Worm (Caenorhabditis elegans) whole organism, late embryonic: ENCODE data around the gene C09G9.5.

ENCODE experiments used
- C38D4.7 ChIP-seq: fragments of 200-800 bp; sonication (Bioruptor generic); optimal IDR thresholded peaks from 2 replicates; lab custom pipeline; 2018; ENCODE audit warnings: mild to moderate bottlenecking, missing genetic modification characterization, moderate library complexity, missing compliant biosample characterization
- F13H6.1 ChIP-seq: sonication (generic microtip); optimal IDR thresholded peaks from 2 replicates; lab custom pipeline; 2016; ENCODE audit warnings: missing genetic modification characterization, missing compliant biosample characterization
- K02D7.2 ChIP-seq: sonication (generic microtip); optimal IDR thresholded peaks from 2 replicates; lab custom pipeline; 2017; ENCODE audit warnings: mild to moderate bottlenecking, missing genetic modification characterization, missing compliant biosample characterization
- K09A11.1 ChIP-seq: sonication (generic microtip); optimal IDR thresholded peaks from 2 replicates; lab custom pipeline; 2017; ENCODE audit warnings: antibody characterized with exemption, mild to moderate bottlenecking, missing genetic modification characterization, missing compliant biosample characterization; ENCODE audit not compliant: insufficient read depth
- Y22D7AL.16 ChIP-seq: sonication (generic microtip); optimal IDR thresholded peaks from 2 replicates; lab custom pipeline; 2016; ENCODE audit warnings: missing genetic modification characterization, missing compliant biosample characterization
- ahr-1 ChIP-seq: sonication (generic microtip); optimal IDR thresholded peaks from 2 replicates; lab custom pipeline; 2016; ENCODE audit warnings: missing genetic modification characterization, missing compliant biosample characterization
- ceh-18 ChIP-seq: sonication (generic microtip); optimal IDR thresholded peaks from 2 replicates; lab custom pipeline; 2016; ENCODE audit warnings: missing genetic modification characterization, missing compliant biosample characterization
- ceh-31 ChIP-seq: sonication (generic microtip); optimal IDR thresholded peaks from 2 replicates; lab custom pipeline; 2016; ENCODE audit warnings: missing genetic modification characterization, missing compliant biosample characterization
- ceh-45 ChIP-seq: fragments of 200-800 bp; sonication (Bioruptor generic); IDR thresholded peaks from 2 replicates; pipeline ENCODE4 v1.3.6; 2022; ENCODE audit warnings: missing genetic modification reagents, missing genetic modification characterization, missing compliant biosample characterization
- ceh-9 ChIP-seq: sonication (generic microtip); optimal IDR thresholded peaks from 2 replicates; lab custom pipeline; 2016; ENCODE audit warnings: mild to moderate bottlenecking, missing genetic modification characterization, inconsistent platforms, missing compliant biosample characterization
- che-1 ChIP-seq: sonication (generic microtip); optimal IDR thresholded peaks from 2 replicates; lab custom pipeline; 2016; ENCODE audit warnings: mild to moderate bottlenecking, missing genetic modification characterization, missing compliant biosample characterization
- dve-1 ChIP-seq: sonication (generic microtip); optimal IDR thresholded peaks from 2 replicates; lab custom pipeline; 2017; ENCODE audit warnings: antibody characterized with exemption, mild to moderate bottlenecking, missing genetic modification characterization, missing compliant biosample characterization
- elt-2 ChIP-seq: sonication (generic microtip); optimal IDR thresholded peaks from 2 replicates; lab custom pipeline; 2016; ENCODE audit warnings: missing genetic modification reagents, missing genetic modification characterization, missing compliant biosample characterization
- elt-4 ChIP-seq: sonication (generic microtip); optimal IDR thresholded peaks from 2 replicates; lab custom pipeline; 2016; ENCODE audit warnings: missing genetic modification characterization, missing compliant biosample characterization
- eyg-1 ChIP-seq: sonication (generic microtip); optimal IDR thresholded peaks from 2 replicates; lab custom pipeline; 2016; ENCODE audit warnings: missing genotype, missing genetic modification characterization, missing compliant biosample characterization
- fkh-10 ChIP-seq: fragments of 150-350 bp; optimal IDR thresholded peaks from 2 replicates; lab custom pipeline; 2014; ENCODE audit warnings: missing biosample characterization, missing genetic modification reagents, missing genetic modification characterization
- fkh-6 ChIP-seq: sonication (generic microtip); optimal IDR thresholded peaks from 2 replicates; lab custom pipeline; 2016; ENCODE audit warnings: missing genetic modification characterization, missing compliant biosample characterization
- gmeb-2 ChIP-seq: sonication (generic microtip); optimal IDR thresholded peaks from 2 replicates; lab custom pipeline; 2016; ENCODE audit warnings: missing genetic modification characterization, inconsistent platforms, missing compliant biosample characterization
- hlh-15 ChIP-seq: sonication (generic microtip); optimal IDR thresholded peaks from 2 replicates; lab custom pipeline; 2016; ENCODE audit warnings: missing genetic modification characterization, missing compliant biosample characterization
- hlh-6 ChIP-seq: sonication (generic microtip); optimal IDR thresholded peaks from 2 replicates; lab custom pipeline; 2016; ENCODE audit warnings: missing genotype, missing genetic modification characterization, missing compliant biosample characterization
- lim-6 ChIP-seq: sonication (generic microtip); optimal IDR thresholded peaks from 2 replicates; lab custom pipeline; 2016; ENCODE audit warnings: missing genetic modification characterization, missing compliant biosample characterization
- lin-11 ChIP-seq: fragments of 200-800 bp; sonication (Bioruptor generic); optimal IDR thresholded peaks from 2 replicates; lab custom pipeline; 2018; ENCODE audit warnings: mild to moderate bottlenecking, missing genetic modification characterization, missing compliant biosample characterization
- madf-2 ChIP-seq: sonication (generic microtip); optimal IDR thresholded peaks from 2 replicates; lab custom pipeline; 2017; ENCODE audit warnings: missing genetic modification characterization, missing compliant biosample characterization
- mec-3 ChIP-seq: sonication (generic microtip); optimal IDR thresholded peaks from 2 replicates; lab custom pipeline; 2016; ENCODE audit warnings: borderline replicate concordance, missing genetic modification characterization, missing compliant biosample characterization
- nfya-1 ChIP-seq: sonication (generic microtip); optimal IDR thresholded peaks from 2 replicates; lab custom pipeline; 2017; ENCODE audit warnings: missing genetic modification characterization, mild to moderate bottlenecking, missing compliant biosample characterization, antibody characterized with exemption, moderate library complexity
- nhr-232 ChIP-seq: sonication (generic microtip); optimal IDR thresholded peaks from 2 replicates; lab custom pipeline; 2016; ENCODE audit warnings: missing genetic modification characterization, missing compliant biosample characterization
- odd-2 ChIP-seq: sonication (generic microtip); optimal IDR thresholded peaks from 2 replicates; lab custom pipeline; 2017; ENCODE audit warnings: antibody characterized with exemption, mild to moderate bottlenecking, missing genetic modification characterization, missing compliant biosample characterization
- pag-3 ChIP-seq: sonication (generic microtip); optimal IDR thresholded peaks from 2 replicates; lab custom pipeline; 2016; ENCODE audit warnings: missing compliant biosample characterization, missing genetic modification characterization, borderline replicate concordance
- pat-9 ChIP-seq: fragments of 200-800 bp; sonication (Bioruptor generic); optimal IDR thresholded peaks from 2 replicates; lab custom pipeline; 2018; ENCODE audit warnings: mild to moderate bottlenecking, missing genetic modification characterization, moderate library complexity, missing compliant biosample characterization
- pax-1 ChIP-seq: fragments of 150-350 bp; optimal IDR thresholded peaks from 2 replicates; lab custom pipeline; 2014; ENCODE audit warnings: missing biosample characterization, missing genetic modification characterization
- pqm-1 ChIP-seq: sonication (generic microtip); optimal IDR thresholded peaks from 2 replicates; lab custom pipeline; 2016; ENCODE audit warnings: missing genetic modification characterization, missing compliant biosample characterization
- pros-1 ChIP-seq: fragments of 150-350 bp; optimal IDR thresholded peaks from 2 replicates; lab custom pipeline; 2014; ENCODE audit warnings: missing biosample characterization, missing genetic modification reagents, missing genetic modification characterization
- rnt-1 ChIP-seq: sonication (generic microtip); optimal IDR thresholded peaks from 2 replicates; lab custom pipeline; 2016; ENCODE audit warnings: missing genetic modification characterization, missing compliant biosample characterization
- sdc-2 ChIP-seq: sonication (generic microtip); optimal IDR thresholded peaks from 2 replicates; lab custom pipeline; 2016; ENCODE audit warnings: missing genotype, missing genetic modification characterization, missing compliant biosample characterization
- sox-4 ChIP-seq: sonication (generic microtip); optimal IDR thresholded peaks from 2 replicates; lab custom pipeline; 2017; ENCODE audit warnings: mild to moderate bottlenecking, missing genetic modification characterization, inconsistent platforms, missing compliant biosample characterization
- syd-9 ChIP-seq: sonication (generic microtip); optimal IDR thresholded peaks from 2 replicates; lab custom pipeline; 2016; ENCODE audit warnings: mild to moderate bottlenecking, missing genetic modification characterization, moderate library complexity, missing compliant biosample characterization
- tbx-2 ChIP-seq: sonication (generic microtip); optimal IDR thresholded peaks from 2 replicates; lab custom pipeline; 2016; ENCODE audit warnings: missing genetic modification characterization, missing compliant biosample characterization
- tbx-7 ChIP-seq: sonication (generic microtip); optimal IDR thresholded peaks from 2 replicates; lab custom pipeline; 2016; ENCODE audit warnings: missing genotype, missing genetic modification characterization, missing compliant biosample characterization
- ttx-3 ChIP-seq: sonication (generic microtip); optimal IDR thresholded peaks from 2 replicates; lab custom pipeline; 2016; ENCODE audit warnings: missing genetic modification reagents, missing genetic modification characterization, missing compliant biosample characterization
- unc-55 ChIP-seq: sonication (generic microtip); optimal IDR thresholded peaks from 2 replicates; lab custom pipeline; 2017; ENCODE audit warnings: missing biosample characterization, missing genetic modification reagents, missing genetic modification characterization
- ztf-16 ChIP-seq: sonication (generic microtip); optimal IDR thresholded peaks from 2 replicates; lab custom pipeline; 2017; ENCODE audit warnings: missing genetic modification characterization, missing compliant biosample characterization

Gene C09G9.5

DNA sequence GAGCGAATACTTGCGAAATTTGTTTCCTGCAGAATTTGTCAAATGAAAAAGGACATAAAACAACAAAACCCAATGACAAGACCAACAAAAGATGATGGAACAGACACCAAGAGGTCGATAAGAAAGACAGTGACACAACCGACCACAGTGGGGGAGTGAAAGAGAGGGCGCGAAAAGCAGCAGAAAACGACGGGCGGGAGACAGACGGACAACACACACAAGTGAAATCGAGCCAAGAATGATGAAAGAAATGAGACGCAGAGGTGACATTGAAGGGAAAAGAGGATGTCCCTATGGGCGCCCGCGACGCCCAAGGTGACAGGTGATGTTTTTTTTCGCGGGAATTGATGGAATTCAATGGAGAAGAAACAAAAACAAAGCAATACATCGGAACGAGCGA lies 20.2 kb upstream of the C09G9.5 start:
- TF ChIP-seq Y22D7AL.16, result no peak
- TF ChIP-seq pat-9, result no peak
- no peak for TF ChIP-seq ahr-1 (tag; lab: Kevin White, UChicago)
- TF ChIP-seq rnt-1 (tag; lab: Kevin White, UChicago), result peak; percentile 24
- TF ChIP-seq unc-55, result peak; percentile 78
- TF ChIP-seq tbx-7, result no peak
- TF ChIP-seq hlh-6, result peak; percentile 45
- no peak for TF ChIP-seq pros-1 (tag; lab: Kevin White, UChicago)
- peak; percentile 5 for TF ChIP-seq nfya-1 (tag; lab: Kevin White, UChicago)
- TF ChIP-seq ceh-18, result peak; percentile 72

DNA sequence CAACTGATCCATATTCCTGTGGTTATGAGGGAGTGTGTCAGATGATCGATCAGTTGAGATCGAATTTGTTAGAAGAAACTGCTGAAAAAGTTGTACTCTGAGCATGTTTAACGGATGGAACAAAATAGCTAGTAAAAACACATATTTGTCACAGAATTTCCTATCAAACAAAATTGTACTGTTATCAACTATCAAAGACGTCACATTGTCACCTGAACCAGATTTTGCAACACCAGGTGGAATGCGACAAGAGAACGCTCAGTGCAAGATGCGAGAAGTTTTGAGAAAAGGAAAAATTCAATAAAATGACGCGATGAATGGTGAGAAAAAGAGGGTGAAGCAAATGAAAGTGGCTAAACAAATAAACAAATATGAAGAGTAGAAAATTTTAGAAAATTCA lies 18.8 kb upstream of the C09G9.5 start:
- no peak for TF ChIP-seq lim-6 (tag; lab: Kevin White, UChicago)
- TF ChIP-seq sdc-2 (tag; lab: Kevin White, UChicago), result no peak
- no peak for TF ChIP-seq rnt-1 (tag; lab: Kevin White, UChicago)
- TF ChIP-seq elt-4 (tag; lab: Kevin White, UChicago), result no peak
- TF ChIP-seq pag-3, result no peak
- TF ChIP-seq fkh-10, result no peak
- no peak for TF ChIP-seq syd-9 (tag; lab: Kevin White, UChicago)
- TF ChIP-seq ceh-45 (GFP tag; lab: Robert Waterston, UW), result no peak
- no peak for TF ChIP-seq ahr-1 (tag; lab: Kevin White, UChicago)
- TF ChIP-seq madf-2 (tag; lab: Kevin White, UChicago), result no peak
- TF ChIP-seq ceh-18, result no peak
- TF ChIP-seq pqm-1 (tag; lab: Kevin White, UChicago), result no peak
- TF ChIP-seq Y22D7AL.16, result no peak
- no peak for TF ChIP-seq nhr-232 (tag; lab: Kevin White, UChicago)
- no peak for TF ChIP-seq dve-1 (tag; lab: Kevin White, UChicago)
- no peak for TF ChIP-seq K09A11.1
- TF ChIP-seq, all 69 proteins: peak for 0

DNA sequence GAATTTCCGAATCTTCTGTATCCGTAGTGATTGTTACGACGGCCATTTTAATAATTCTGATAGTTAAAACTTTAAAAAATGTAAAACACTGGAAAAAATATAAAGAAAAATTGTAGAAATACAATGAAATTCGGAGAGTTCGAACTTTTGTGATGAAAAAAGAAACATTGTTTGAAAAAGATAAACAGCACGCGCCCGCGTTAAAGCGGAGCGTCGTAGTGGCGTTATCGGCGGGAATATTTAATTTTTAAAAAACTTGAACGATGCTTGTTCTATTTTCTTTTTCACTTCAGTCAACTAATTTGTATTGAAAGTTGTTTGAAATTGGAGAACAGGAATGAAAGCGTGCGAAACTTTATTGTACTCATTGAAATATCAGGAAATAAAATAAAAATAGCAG lies 16.7 kb upstream of the C09G9.5 start, which contains the start of gene npp-23:
Gene npp-23, minus strand, starts transcription at position 56 of the 400 bp plus-strand sequence.
- TF ChIP-seq eyg-1 (no peak), Y22D7AL.16 (no peak), elt-2 (peak; percentile 7), pag-3 (no peak), F13H6.1 (tag; lab: Kevin White, UChicago) (no peak), C38D4.7 (GFP tag; lab: Kevin White, UChicago) (no peak), ceh-9 (no peak), pax-1 (tag; lab: Kevin White, UChicago) (no peak), nfya-1 (tag; lab: Kevin White, UChicago) (peak; percentile 13), ttx-3 (tag; lab: Kevin White, UChicago) (no peak)

DNA sequence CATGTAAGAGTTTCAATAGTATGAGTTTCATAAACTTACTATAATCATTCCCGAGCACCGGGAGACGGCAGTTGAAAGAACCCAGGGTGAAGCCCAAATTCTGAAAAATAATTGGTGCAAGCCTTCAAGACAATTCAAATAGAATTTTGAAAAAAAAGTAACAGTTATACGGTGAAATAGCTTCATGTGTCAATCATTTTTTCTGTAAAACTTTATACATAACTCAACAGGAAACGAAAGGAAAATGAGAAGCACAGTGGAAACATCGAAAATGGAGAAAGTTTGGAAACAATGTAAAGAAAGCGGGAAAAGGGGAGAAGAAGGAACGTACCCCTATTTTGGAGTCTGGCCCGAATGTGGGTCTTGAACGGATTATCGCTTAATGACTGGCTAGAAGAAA lies 13.4 kb upstream of the C09G9.5 start, which contains the start of gene C09G9.3:
Gene C09G9.3, minus strand, starts transcription at position 101 of the 400 bp plus-strand sequence.
- TF ChIP-seq rnt-1 (tag; lab: Kevin White, UChicago) (no peak), odd-2 (tag; lab: Kevin White, UChicago) (no peak), che-1 (tag; lab: Kevin White, UChicago) (no peak), pat-9 (no peak), K02D7.2 (tag; lab: Kevin White, UChicago) (no peak), lim-6 (tag; lab: Kevin White, UChicago) (no peak), hlh-15 (no peak), mec-3 (tag; lab: Kevin White, UChicago) (no peak), ceh-9 (no peak)

DNA sequence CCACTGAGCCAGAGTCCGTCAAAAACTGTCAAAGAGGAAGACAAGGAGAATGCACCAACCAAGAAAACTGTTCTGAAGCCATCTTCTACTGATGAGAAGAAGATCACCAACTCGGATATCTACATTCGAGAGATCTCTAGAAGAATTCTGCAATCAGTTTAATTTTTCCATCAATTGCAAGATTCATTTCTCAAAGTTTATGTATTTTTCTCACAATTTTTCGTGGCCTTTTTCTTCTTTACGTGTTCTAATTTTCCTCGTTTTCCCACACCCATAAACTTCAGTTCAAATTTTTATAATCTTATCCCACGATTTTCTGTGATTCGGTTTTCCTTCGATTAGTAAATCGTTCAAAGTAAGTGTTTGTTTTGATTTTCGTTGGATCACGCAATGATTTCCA lies 12.5 kb upstream of the C09G9.5 start, which contains the start of gene hdl-2:
Gene hdl-2, plus strand, starts transcription at position 301 of the 400 bp plus-strand sequence.
- TF ChIP-seq sox-4 (tag; lab: Kevin White, UChicago), result no peak
- no peak for TF ChIP-seq F13H6.1 (tag; lab: Kevin White, UChicago)
- TF ChIP-seq pat-9, result no peak
- TF ChIP-seq K09A11.1, result no peak
- no peak for TF ChIP-seq dve-1 (tag; lab: Kevin White, UChicago)
- no peak for TF ChIP-seq Y22D7AL.16
- TF ChIP-seq gmeb-2, result no peak
- TF ChIP-seq ceh-31 (tag; lab: Kevin White, UChicago), result no peak
- no peak for TF ChIP-seq lin-11 (tag; lab: Kevin White, UChicago)
- TF ChIP-seq fkh-6 (tag; lab: Kevin White, UChicago), result no peak
- TF ChIP-seq tbx-2, result no peak
- no peak for TF ChIP-seq ztf-16 (tag; lab: Kevin White, UChicago)
- no peak for TF ChIP-seq ahr-1 (tag; lab: Kevin White, UChicago)
